Worm (Caenorhabditis elegans): ENCODE measurements around the gene srg-16.

Gene srg-16

ce11 chrII:12499969-12500368, 33.0 kb downstream of the srg-16 start:
- TF ChIP-seq efl-1 (optimal IDR thresholded peaks at IDR 0.05) (peak; percentile 8 to 72), efl-1 (GFP tag; optimal IDR thresholded peaks at IDR 0.05 in 1 of 2) (peak; percentile 29 to 80), lin-14 (GFP tag; optimal IDR thresholded peaks at IDR 0.05) (peak; percentile 67), vab-15 (tag; optimal IDR thresholded peaks at IDR 0.05) (no peak), dpl-1 (GFP tag; optimal IDR thresholded peaks at IDR 0.05) (peak in 1 of 3 experiments; percentile 21), fkh-8 (tag; optimal IDR thresholded peaks at IDR 0.05) (no peak), fkh-10 (GFP tag; optimal IDR thresholded peaks at IDR 0.05) (peak; percentile 78), nhr-71 (tag; optimal IDR thresholded peaks at IDR 0.05) (peak; percentile 18)

DNA sequence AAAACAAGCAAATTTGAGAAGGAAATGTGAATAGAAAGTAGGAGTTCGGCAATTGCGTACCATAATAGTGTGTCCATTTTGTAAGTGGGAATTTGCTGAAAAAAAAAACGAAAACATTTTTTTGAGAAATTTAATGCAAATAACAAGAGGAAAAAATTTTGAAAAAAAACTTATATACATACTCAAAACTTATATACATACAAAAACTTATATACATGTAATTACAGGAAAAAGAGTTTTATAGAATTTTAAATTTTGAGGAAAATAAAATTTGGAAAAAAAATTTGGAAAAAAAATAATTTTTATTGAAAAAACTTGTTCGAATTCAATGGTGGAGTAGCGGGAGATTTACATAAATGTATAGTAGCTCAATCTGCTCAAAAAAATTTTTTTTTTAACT, 35.9 kb downstream of the srg-16 start, which contains the start of gene ador-1:
Gene ador-1 (minus strand): TSS at position 101 of the 400 bp plus-strand sequence.
- no peak for TF ChIP-seq hlh-17 (GFP tag; optimal IDR thresholded peaks at IDR 0.05; ENCODE audit: borderline replicate concordance)
- no peak for TF ChIP-seq egl-13 (tag; optimal IDR thresholded peaks at IDR 0.05)
- TF ChIP-seq blmp-1 (tag; optimal IDR thresholded peaks at IDR 0.05) = no peak
- no peak for TF ChIP-seq lin-13 (GFP tag; optimal IDR thresholded peaks at IDR 0.05)
- no peak for TF ChIP-seq nhr-28 (tag; optimal IDR thresholded peaks at IDR 0.05)
- TF ChIP-seq unc-30 (tag; optimal IDR thresholded peaks at IDR 0.05) = no peak
- TF ChIP-seq unc-86 (tag; optimal IDR thresholded peaks at IDR 0.05) = no peak
- no peak for TF ChIP-seq efl-3 (GFP tag; optimal IDR thresholded peaks at IDR 0.05)
- TF ChIP-seq ets-5 (GFP tag; IDR thresholded peaks at IDR 0.05) = no peak

- no peak for TF ChIP-seq tlp-1 (tag; optimal IDR thresholded peaks at IDR 0.05)
- TF ChIP-seq vab-15 (tag; optimal IDR thresholded peaks at IDR 0.05) = no peak
- peak; percentile 66 for TF ChIP-seq sox-4 (tag; optimal IDR thresholded peaks at IDR 0.05)
- TF ChIP-seq hlh-17 (GFP tag; optimal IDR thresholded peaks at IDR 0.05; ENCODE audit: borderline replicate concordance) = no peak
- peak; percentile 1 for TF ChIP-seq dsc-1 (tag; optimal IDR thresholded peaks at IDR 0.05)
- no peak for TF ChIP-seq snu-23 (GFP tag; optimal IDR thresholded peaks at IDR 0.05)
- TF ChIP-seq ceh-8 (GFP tag; optimal IDR thresholded peaks at IDR 0.05) = peak; percentile 27
- no peak for TF ChIP-seq lin-35 (GFP tag; optimal IDR thresholded peaks at IDR 0.05)
- peak; percentile 78 for TF ChIP-seq fkh-8 (tag; optimal IDR thresholded peaks at IDR 0.05)
- no peak for TF ChIP-seq unc-86 (tag; optimal IDR thresholded peaks at IDR 0.05)
- no peak for TF ChIP-seq C34B4.2 (tag; optimal IDR thresholded peaks at IDR 0.05)
- no peak for TF ChIP-seq nhr-85 (tag)
- no peak for TF ChIP-seq zag-1 (tag; optimal IDR thresholded peaks at IDR 0.05)
- no peak for TF ChIP-seq hpl-2 (GFP tag; optimal IDR thresholded peaks at IDR 0.05)
- TF ChIP-seq ceh-82 (tag; optimal IDR thresholded peaks at IDR 0.05) = no peak
- TF ChIP-seq lin-39 (tag; optimal IDR thresholded peaks at IDR 0.05) = no peak
- TF ChIP-seq skn-1 (tag; optimal IDR thresholded peaks at IDR 0.05) = no peak
- TF ChIP-seq C16A3.4 (tag; optimal IDR thresholded peaks at IDR 0.05) = no peak
- TF ChIP-seq efl-1 (optimal IDR thresholded peaks at IDR 0.05) = no peak
- no peak for TF ChIP-seq efl-1 (GFP tag; optimal IDR thresholded peaks at IDR 0.05 in 1 of 2)
- no peak for TF ChIP-seq ceh-88 (GFP tag; IDR thresholded peaks at IDR 0.05)
- no peak for TF ChIP-seq C04F5.9 (tag; optimal IDR thresholded peaks at IDR 0.05)
- TF ChIP-seq swsn-7 (tag; optimal IDR thresholded peaks at IDR 0.05) = peak; percentile 0
- TF ChIP-seq xbp-1 (tag; optimal IDR thresholded peaks at IDR 0.05) = no peak
- TF ChIP-seq nhr-28 (tag; optimal IDR thresholded peaks at IDR 0.05) = no peak
- peak; percentile 65 for TF ChIP-seq nhr-47 (tag; optimal IDR thresholded peaks at IDR 0.05)
- TF ChIP-seq sup-37 (GFP tag; optimal IDR thresholded peaks at IDR 0.05) = no peak
- TF ChIP-seq mab-9 (GFP tag; IDR thresholded peaks at IDR 0.05) = no peak
- no peak for TF ChIP-seq isw-1 (GFP tag; IDR thresholded peaks at IDR 0.05)
- TF ChIP-seq pag-3 (tag; optimal IDR thresholded peaks at IDR 0.05; ENCODE audit: borderline replicate concordance, insufficient read depth) = no peak
- no peak for TF ChIP-seq elt-2 (tag; optimal IDR thresholded peaks at IDR 0.05)
- TF ChIP-seq nhr-77 (tag; optimal IDR thresholded peaks at IDR 0.05) = no peak
- peak; percentile 25 for TF ChIP-seq egl-13 (tag; optimal IDR thresholded peaks at IDR 0.05)
- no peak for TF ChIP-seq lin-14 (GFP tag; optimal IDR thresholded peaks at IDR 0.05)
- TF ChIP-seq lsy-2 (tag; optimal IDR thresholded peaks at IDR 0.05) = no peak
- no peak for TF ChIP-seq ces-1 (GFP tag; optimal IDR thresholded peaks at IDR 0.05)
- TF ChIP-seq nhr-12 (tag; optimal IDR thresholded peaks at IDR 0.05) = no peak
- no peak for TF ChIP-seq nhr-20 (tag; optimal IDR thresholded peaks at IDR 0.05)
- no peak for TF ChIP-seq nhr-237 (tag; optimal IDR thresholded peaks at IDR 0.05)
- TF ChIP-seq zip-4 (GFP tag; optimal IDR thresholded peaks at IDR 0.05) = no peak
- no peak for TF ChIP-seq rnt-1 (tag; optimal IDR thresholded peaks at IDR 0.05)
These were observed 39.6 kb downstream of the srg-16 start for ce11 chrII:12506511-12506910.
